Worm (Caenorhabditis elegans) whole organism, late embryonic: Measurements from ENCODE around the gene rfip-2.

Experiments
- fkh-10 ChIP-seq: fragments of 150-350 bp; optimal IDR thresholded peaks from 2 replicates; lab custom pipeline; 2014; ENCODE audit warnings: missing biosample characterization, missing genetic modification reagents, missing genetic modification characterization
- hlh-13 ChIP-seq: fragments of 200-800 bp; sonication (Bioruptor generic); optimal IDR thresholded peaks from 2 replicates; lab custom pipeline; 2018; ENCODE audit warnings: mild to moderate bottlenecking, missing genetic modification characterization, missing compliant biosample characterization
- tbx-2 ChIP-seq: sonication (generic microtip); optimal IDR thresholded peaks from 2 replicates; lab custom pipeline; 2016; ENCODE audit warnings: missing genetic modification characterization, missing compliant biosample characterization

- TF ChIP-seq fkh-10 (no peak), hlh-13 (GFP tag; lab: Kevin White, UChicago) (no peak), tbx-2 (tag; lab: Kevin White, UChicago) (no peak)
These were observed 36.2 kb downstream of the rfip-2 start for ce11 chrII:759788-760187.
